Fruit fly (Drosophila melanogaster) whole organism, embryonic: ENCODE measurements around the gene Spn38F.

Experiments
- Adf1 ChIP-seq: fragments of 200-800 bp; sonication (Bioruptor generic); IDR thresholded peaks from 2 replicates; pipeline ENCODE4 v1.3.6; 2022; ENCODE audit warnings: missing biosample characterization, missing genetic modification characterization
- CG10147 ChIP-seq: fragments of 200-800 bp; sonication (Bioruptor generic); optimal IDR thresholded peaks from 2 replicates; lab custom pipeline; 2019; ENCODE audit warnings: missing biosample characterization, mild to moderate bottlenecking, missing genetic modification characterization, moderate library complexity
- CG12942 ChIP-seq: fragments of 200-800 bp; sonication (Bioruptor generic); optimal IDR thresholded peaks from 3 replicates; lab custom pipeline; 2016; ENCODE audit warnings: missing biosample characterization, missing genetic modification characterization
- CG14014 ChIP-seq: fragments of 200-800 bp; sonication (Bioruptor generic); IDR thresholded peaks from 2 replicates; pipeline ENCODE4 v1.3.6; 2022; ENCODE audit warnings: missing biosample characterization, missing genetic modification characterization
- CG14441 ChIP-seq: fragments of 200-800 bp; sonication (Bioruptor generic); IDR thresholded peaks from 2 replicates; pipeline ENCODE4 v1.3.6; 2022; ENCODE audit warnings: missing biosample characterization, missing genetic modification characterization
- CG15269 ChIP-seq: fragments of 200-800 bp; sonication (Bioruptor generic); optimal IDR thresholded peaks from 2 replicates; lab custom pipeline; 2018; ENCODE audit warnings: missing biosample characterization, mild to moderate bottlenecking, missing genetic modification characterization, moderate library complexity
- CG15514 ChIP-seq: fragments of 200-800 bp; sonication (Bioruptor generic); optimal IDR thresholded peaks from 3 replicates; lab custom pipeline; 2017; ENCODE audit warnings: missing biosample characterization, missing genetic modification characterization, mild to moderate bottlenecking, moderate library complexity, missing genetic modification reagents
- CG16813 ChIP-seq: fragments of 200-800 bp; sonication (Bioruptor generic); IDR thresholded peaks from 3 replicates; pipeline ENCODE4 v1.3.6; 2022; ENCODE audit warnings: missing biosample characterization, missing genetic modification characterization; ENCODE audit not compliant: partially characterized antibody
- CG1832 ChIP-seq: fragments of 200-800 bp; sonication (Bioruptor generic); optimal IDR thresholded peaks from 2 replicates; lab custom pipeline; 2017; ENCODE audit warnings: missing biosample characterization, mild to moderate bottlenecking, missing genetic modification characterization, inconsistent platforms
- CG18764 ChIP-seq: fragments of 200-800 bp; sonication (Bioruptor generic); optimal IDR thresholded peaks from 3 replicates; lab custom pipeline; 2016; ENCODE audit warnings: missing biosample characterization, missing genetic modification characterization
- CG2678 ChIP-seq: fragments of 200-800 bp; sonication (Bioruptor generic); optimal IDR thresholded peaks from 3 replicates; lab custom pipeline; 2019; ENCODE audit warnings: missing biosample characterization, mild to moderate bottlenecking, missing genetic modification characterization, moderate library complexity
- CG2712 ChIP-seq: fragments of 200-800 bp; optimal IDR thresholded peaks from 3 replicates; lab custom pipeline; 2019; ENCODE audit warnings: missing biosample characterization, mild to moderate bottlenecking, missing genetic modification characterization, moderate library complexity
- CG30431 ChIP-seq: fragments of 200-800 bp; sonication (Bioruptor generic); optimal IDR thresholded peaks from 2 replicates; lab custom pipeline; 2017; ENCODE audit warnings: missing biosample characterization, missing genetic modification characterization
- CG32532 ChIP-seq: fragments of 200-800 bp; sonication (Bioruptor generic); IDR thresholded peaks from 2 replicates; pipeline ENCODE4 v1.3.6; 2022; ENCODE audit warnings: missing biosample characterization, missing genetic modification characterization
- CG34376 ChIP-seq: fragments of 200-800 bp; sonication (Bioruptor generic); optimal IDR thresholded peaks from 2 replicates; lab custom pipeline; 2018; ENCODE audit warnings: missing biosample characterization, mild to moderate bottlenecking, missing genetic modification characterization
- CG34422 ChIP-seq: fragments of 200-800 bp; sonication (Bioruptor generic); IDR thresholded peaks from 3 replicates; pipeline ENCODE4 v1.3.6; 2022; ENCODE audit warnings: missing biosample characterization, missing genetic modification characterization
- CG43689 ChIP-seq: fragments of 200-800 bp; sonication (Bioruptor generic); IDR thresholded peaks from 2 replicates; pipeline ENCODE4 v1.3.6; 2022; ENCODE audit warnings: missing biosample characterization, missing genetic modification characterization
- CG4424 ChIP-seq: fragments of 200-800 bp; sonication (Bioruptor generic); optimal IDR thresholded peaks from 3 replicates; lab custom pipeline; 2016; ENCODE audit warnings: missing biosample characterization, missing genetic modification characterization
- CG6791 ChIP-seq: fragments of 200-800 bp; sonication (Bioruptor generic); IDR thresholded peaks from 3 replicates; pipeline ENCODE4 v1.3.6; 2022; ENCODE audit warnings: missing biosample characterization, missing genetic modification characterization; ENCODE audit not compliant: partially characterized antibody
- CG6854 ChIP-seq: fragments of 200-800 bp; sonication (Bioruptor generic); optimal IDR thresholded peaks from 3 replicates; lab custom pipeline; 2017; ENCODE audit warnings: missing biosample characterization, mild to moderate bottlenecking, missing genetic modification characterization
- CG7839 ChIP-seq: fragments of 200-800 bp; sonication (Bioruptor generic); optimal IDR thresholded peaks from 3 replicates; lab custom pipeline; 2018; ENCODE audit warnings: missing biosample characterization, mild to moderate bottlenecking, missing genetic modification characterization, moderate library complexity
- CG8944 ChIP-seq: fragments of 200-800 bp; sonication (Bioruptor generic); optimal IDR thresholded peaks from 3 replicates; lab custom pipeline; 2016; ENCODE audit warnings: missing biosample characterization, missing genetic modification characterization
- CG9437 ChIP-seq: fragments of 200-800 bp; sonication (Bioruptor generic); optimal IDR thresholded peaks from 2 replicates; lab custom pipeline; 2018; ENCODE audit warnings: missing biosample characterization, mild to moderate bottlenecking, missing genetic modification characterization
- Dfd ChIP-seq, 2 experiments: fragments of >200 bp; optimal IDR thresholded peaks; 2 replicates each; lab custom pipeline; 2017; ENCODE audit warnings: missing biosample characterization in 2 of 2, missing genetic modification characterization in 2 of 2
- Drgx ChIP-seq: fragments of 200-800 bp; sonication (Bioruptor generic); IDR thresholded peaks from 2 replicates; pipeline ENCODE4 v1.3.6; 2022; ENCODE audit warnings: missing biosample characterization, missing genetic modification characterization
- Gug ChIP-seq: fragments of 200-800 bp; sonication (Bioruptor generic); IDR thresholded peaks from 4 replicates; pipeline ENCODE4 v1.3.6; 2022; ENCODE audit warnings: missing biosample characterization, missing genetic modification characterization
- HLH4C ChIP-seq: fragments of 200-800 bp; sonication (Bioruptor generic); IDR thresholded peaks from 3 replicates; pipeline ENCODE4 v1.3.6; 2022; ENCODE audit warnings: missing biosample characterization, missing genetic modification characterization; ENCODE audit not compliant: partially characterized antibody
- Jarid2 ChIP-seq: fragments of 200-800 bp; sonication (Bioruptor generic); optimal IDR thresholded peaks from 3 replicates; lab custom pipeline; 2017; ENCODE audit warnings: mild to moderate bottlenecking, missing biosample characterization, missing genetic modification reagents, missing genetic modification characterization
- Lpt ChIP-seq: fragments of >200 bp; optimal IDR thresholded peaks from 2 replicates; lab custom pipeline; 2018; ENCODE audit warnings: missing biosample characterization, missing genetic modification characterization
- MBD-R2 ChIP-seq: fragments of 200-800 bp; sonication (Bioruptor generic); IDR thresholded peaks from 2 replicates; pipeline ENCODE4 v1.3.6; 2022; ENCODE audit warnings: missing biosample characterization, missing genetic modification characterization
- Med ChIP-seq: fragments of 200-800 bp; sonication (Bioruptor generic); peaks from one replicate; lab custom pipeline; 2016; ENCODE audit warnings: missing biosample characterization, missing genetic modification characterization, mild to moderate bottlenecking, inconsistent platforms, moderate library complexity
- Mes4 ChIP-seq: fragments of 200-800 bp; sonication (Bioruptor generic); optimal IDR thresholded peaks from 2 replicates; lab custom pipeline; 2016; ENCODE audit warnings: missing biosample characterization, missing genetic modification characterization
- Nf-YB ChIP-seq: fragments of 200-800 bp; sonication (Bioruptor generic); optimal IDR thresholded peaks from 3 replicates; lab custom pipeline; 2019; ENCODE audit warnings: missing biosample characterization, mild to moderate bottlenecking, missing genetic modification characterization, moderate library complexity
- bbx ChIP-seq: fragments of 200-800 bp; sonication (Bioruptor generic); IDR thresholded peaks from 2 replicates; pipeline ENCODE4 v1.3.6; 2022; ENCODE audit warnings: missing biosample characterization, missing genetic modification characterization; ENCODE audit not compliant: partially characterized antibody
- btn ChIP-seq: fragments of 200-800 bp; sonication (Bioruptor generic); optimal IDR thresholded peaks from 2 replicates; lab custom pipeline; 2016; ENCODE audit warnings: missing biosample characterization, missing genetic modification characterization
- cad ChIP-seq: fragments of >200 bp; optimal IDR thresholded peaks from 2 replicates; lab custom pipeline; 2017; ENCODE audit warnings: missing biosample characterization, missing genetic modification characterization
- cg ChIP-seq: fragments of 200-800 bp; sonication (Bioruptor generic); optimal IDR thresholded peaks from 3 replicates; lab custom pipeline; 2019; ENCODE audit warnings: missing biosample characterization, mild to moderate bottlenecking, missing genetic modification characterization, moderate library complexity
- crol ChIP-seq: fragments of 200-800 bp; sonication (Bioruptor generic); IDR thresholded peaks from 2 replicates; pipeline ENCODE4 v1.3.6; 2022; ENCODE audit warnings: missing biosample characterization, missing genetic modification characterization
- crp ChIP-seq, 2 experiments: fragments of 200-800 bp; sonication (Bioruptor generic); optimal IDR thresholded peaks; 2 replicates in 1 of 2; 3 replicates in 1 of 2; lab custom pipeline; 2017; ENCODE audit warnings: missing biosample characterization in 2 of 2, missing genetic modification characterization in 2 of 2, mild to moderate bottlenecking in 1 of 2, moderate library complexity in 1 of 2
- dan ChIP-seq: fragments of 200-800 bp; sonication (Bioruptor generic); IDR thresholded peaks from 2 replicates; pipeline ENCODE4 v1.3.6; 2022; ENCODE audit warnings: missing biosample characterization, missing genetic modification characterization
- exex ChIP-seq: fragments of 200-800 bp; sonication (Bioruptor generic); optimal IDR thresholded peaks from 4 replicates; lab custom pipeline; 2018; ENCODE audit warnings: missing biosample characterization, mild to moderate bottlenecking, missing genetic modification characterization, moderate library complexity
- fd102C ChIP-seq: fragments of 200-800 bp; sonication (Bioruptor generic); optimal IDR thresholded peaks from 2 replicates; lab custom pipeline; 2018; ENCODE audit warnings: missing biosample characterization, mild to moderate bottlenecking, missing genetic modification characterization, moderate library complexity
- klu ChIP-seq: fragments of 200-800 bp; sonication (Bioruptor generic); IDR thresholded peaks from 2 replicates; pipeline ENCODE4 v1.3.6; 2022; ENCODE audit warnings: missing biosample characterization, missing genetic modification characterization
- nom ChIP-seq: fragments of 200-800 bp; sonication (Bioruptor generic); optimal IDR thresholded peaks from 2 replicates; lab custom pipeline; 2017; ENCODE audit warnings: missing biosample characterization, missing genetic modification characterization, mild to moderate bottlenecking, moderate library complexity, missing genetic modification reagents
- org-1 ChIP-seq: fragments of 200-800 bp; sonication (Bioruptor generic); optimal IDR thresholded peaks from 2 replicates; lab custom pipeline; 2017; ENCODE audit warnings: missing biosample characterization, missing genetic modification characterization
- ro ChIP-seq: fragments of 200-800 bp; sonication (Bioruptor generic); IDR thresholded peaks from 2 replicates; pipeline ENCODE4 v1.3.6; 2022; ENCODE audit warnings: missing biosample characterization, missing genetic modification characterization
- run ChIP-seq: fragments of 200-800 bp; sonication (Bioruptor generic); optimal IDR thresholded peaks from 3 replicates; lab custom pipeline; 2018; ENCODE audit warnings: missing biosample characterization, mild to moderate bottlenecking, missing genetic modification characterization
- sim ChIP-seq: fragments of 200-800 bp; sonication (Bioruptor generic); IDR thresholded peaks from 2 replicates; pipeline ENCODE4 v1.3.6; 2022; ENCODE audit warnings: missing biosample characterization, missing genetic modification characterization
- ttk ChIP-seq: fragments of 200-800 bp; sonication (Bioruptor generic); IDR thresholded peaks from 2 replicates; pipeline ENCODE4 v2.1.2; 2022; ENCODE audit warnings: missing biosample characterization, missing genetic modification characterization
- tx ChIP-seq: fragments of 200-800 bp; sonication (Bioruptor generic); optimal IDR thresholded peaks from 2 replicates; lab custom pipeline; 2016; ENCODE audit warnings: missing biosample characterization, missing genetic modification characterization
- wdn ChIP-seq: fragments of 200-800 bp; sonication (Bioruptor generic); IDR thresholded peaks from 2 replicates; pipeline ENCODE4 v1.3.6; 2022; ENCODE audit warnings: missing biosample characterization, missing genetic modification characterization
- z ChIP-seq: fragments of 200-800 bp; sonication (Bioruptor generic); IDR thresholded peaks from 3 replicates; pipeline ENCODE4 v1.3.6; 2022; ENCODE audit warnings: missing biosample characterization, missing genetic modification characterization

Gene Spn38F

dm6 chr2L:20874514-20874913 lies 36.7 kb upstream of the Spn38F start (continued):
- TF ChIP-seq Jarid2 (no peak), klu (GFP tag; lab: Robert Waterston, UW) (no peak), CG6854 (GFP tag; lab: Kevin White, UChicago) (peak; percentile 23), CG8944 (GFP tag; lab: Kevin White, UChicago) (no peak), CG18764 (GFP tag; lab: Kevin White, UChicago) (no peak), CG4424 (GFP tag; lab: Kevin White, UChicago) (no peak), crol (GFP tag; lab: Robert Waterston, UW) (no peak), fd102C (no peak), Lpt (GFP tag; lab: Kevin White, UChicago) (no peak), Drgx (GFP tag; lab: Robert Waterston, UW) (no peak), z (GFP tag; lab: Robert Waterston, UW) (no peak), Nf-YB (no peak), CG15269 (no peak), crp (GFP tag; optimal IDR thresholded peaks at IDR 0.05; lab: Kevin White, UChicago) (no peak), tx (GFP tag; lab: Kevin White, UChicago) (no peak), Med (peak; percentile 6), dan (GFP tag; lab: Robert Waterston, UW) (no peak), CG14014 (GFP tag; lab: Robert Waterston, UW) (0 out of 2 replicates have a peak, but pooled peaks have one; percentile 11), HLH4C (peak; percentile 47; the same call in 1 of the 3 replicates), CG10147 (GFP tag; lab: Kevin White, UChicago) (no peak), cg (GFP tag; lab: Kevin White, UChicago) (no peak), wdn (GFP tag; lab: Robert Waterston, UW) (no peak), btn (GFP tag; lab: Kevin White, UChicago) (no peak), CG15514 (no peak), Dfd (GFP tag; optimal IDR thresholded peaks at IDR 0.05; lab: Kevin White, UChicago) (no peak), CG9437 (GFP tag; lab: Kevin White, UChicago) (no peak), CG6791 (peak; percentile 38; the same call in 1 of the 3 replicates), exex (tag; lab: Kevin White, UChicago) (no peak), CG12942 (GFP tag; lab: Kevin White, UChicago) (no peak), ro (GFP tag; lab: Robert Waterston, UW) (no peak), CG1832 (GFP tag; lab: Kevin White, UChicago) (no peak), Adf1 (GFP tag; lab: Robert Waterston, UW) (peak; percentile 42; the same call in 1 of the 2 replicates), CG30431 (GFP tag; lab: Kevin White, UChicago) (no peak), nom (no peak), CG34422 (GFP tag; lab: Robert Waterston, UW) (no peak), CG2678 (tag; lab: Kevin White, UChicago) (no peak), Mes4 (no peak), CG32532 (GFP tag; lab: Robert Waterston, UW) (no peak; the same call in 1 of the 2 replicates), CG34376 (GFP tag; lab: Kevin White, UChicago) (no peak), CG16813 (peak; percentile 54; the same call in 2 of the 3 replicates), MBD-R2 (no peak), cad (GFP tag; lab: Kevin White, UChicago) (peak; percentile 97), ttk (no peak), CG2712 (tag; lab: Kevin White, UChicago) (no peak), sim (GFP tag; lab: Robert Waterston, UW) (no peak), run (tag; lab: Kevin White, UChicago) (no peak), org-1 (no peak), CG7839 (no peak), Gug (GFP tag; lab: Robert Waterston, UW) (no peak), CG43689 (GFP tag; lab: Robert Waterston, UW) (no peak), CG14441 (GFP tag; lab: Robert Waterston, UW) (no peak), bbx (no peak)
